Fruit fly (Drosophila melanogaster) Kc167 (cell line): ENCODE data around the gene CG3587.

ENCODE experiments used
- h ChIP-seq: fragments of >200 bp; optimal IDR thresholded peaks from 3 replicates; lab custom pipeline; 2018; ENCODE audit warnings: missing external identifiers
- insv ChIP-seq: fragments of >200 bp; optimal IDR thresholded peaks from 3 replicates; lab custom pipeline; 2018; ENCODE audit warnings: missing external identifiers
- psq ChIP-seq: fragments of >200 bp; optimal IDR thresholded peaks from 2 replicates; lab custom pipeline; 2017; ENCODE audit warnings: missing external identifiers

dm6 chrX:1922765-1923501, 17.2 kb upstream of the CG3587 start, which contains the start of the genes eIF2Bepsilon and Ocrl:
- no peak for TF ChIP-seq psq
- TF ChIP-seq insv (lab: Kevin White, UChicago) = peak; percentile 93
- TF ChIP-seq h (lab: Kevin White, UChicago) = no peak
